Fruit fly (Drosophila melanogaster) whole organism, prepupa: ENCODE data around the gene MED15.
A peak's percentile ranks its signal among the peaks of the same experiment; 100 is the strongest.

Experiments
- CG10631 ChIP-seq: fragments of 200-800 bp; sonication (Bioruptor generic); optimal IDR thresholded peaks from 2 replicates; lab custom pipeline; 2016; ENCODE audit warnings: missing biosample characterization, missing genetic modification characterization
- CG10669 ChIP-seq: fragments of 200-800 bp; sonication (Bioruptor generic); optimal IDR thresholded peaks from 3 replicates; lab custom pipeline; 2018; ENCODE audit warnings: missing biosample characterization, mild to moderate bottlenecking, missing genetic modification characterization, moderate library complexity
- CG11294 ChIP-seq: fragments of 200-800 bp; sonication (Bioruptor generic); IDR thresholded peaks from 2 replicates; pipeline ENCODE4 v1.3.6; 2022; ENCODE audit warnings: missing biosample characterization, missing genetic modification characterization
- CG11902 ChIP-seq: fragments of 200-800 bp; sonication (Bioruptor generic); optimal IDR thresholded peaks from 3 replicates; lab custom pipeline; 2016; ENCODE audit warnings: missing biosample characterization, missing genetic modification characterization
- CG1621 ChIP-seq: fragments of 200-800 bp; sonication (Bioruptor generic); optimal IDR thresholded peaks from 3 replicates; lab custom pipeline; 2018; ENCODE audit warnings: missing biosample characterization, mild to moderate bottlenecking, missing genetic modification characterization
- CG16779 ChIP-seq: fragments of 200-800 bp; sonication (Bioruptor generic); optimal IDR thresholded peaks from 3 replicates; lab custom pipeline; 2017; ENCODE audit warnings: missing biosample characterization, mild to moderate bottlenecking, missing genetic modification characterization
- CG3032 ChIP-seq: fragments of 200-800 bp; optimal IDR thresholded peaks from 2 replicates; lab custom pipeline; 2019; ENCODE audit warnings: missing biosample characterization, mild to moderate bottlenecking, missing genetic modification characterization, moderate library complexity
- CG31627 ChIP-seq: fragments of 200-800 bp; sonication (Bioruptor generic); optimal IDR thresholded peaks from 3 replicates; lab custom pipeline; 2016; ENCODE audit warnings: missing biosample characterization, missing genetic modification characterization
- CG32006 ChIP-seq: fragments of 200-800 bp; sonication (Bioruptor generic); optimal IDR thresholded peaks from 3 replicates; lab custom pipeline; 2017; ENCODE audit warnings: missing biosample characterization, mild to moderate bottlenecking, missing genetic modification characterization
- CG34406 ChIP-seq: fragments of 200-800 bp; sonication (Bioruptor generic); optimal IDR thresholded peaks from 3 replicates; lab custom pipeline; 2016; ENCODE audit warnings: missing biosample characterization, missing genetic modification characterization
- CG3919 ChIP-seq: fragments of 200-800 bp; sonication (Bioruptor generic); optimal IDR thresholded peaks from 3 replicates; lab custom pipeline; 2016; ENCODE audit warnings: missing biosample characterization, missing genetic modification characterization
- CG6276 ChIP-seq: fragments of 200-800 bp; sonication (Bioruptor generic); optimal IDR thresholded peaks from 2 replicates; lab custom pipeline; 2017; ENCODE audit warnings: missing biosample characterization, mild to moderate bottlenecking, missing genetic modification characterization
- CG6808 ChIP-seq: fragments of 200-800 bp; sonication (Bioruptor generic); optimal IDR thresholded peaks from 3 replicates; lab custom pipeline; 2017; ENCODE audit warnings: missing biosample characterization, missing genetic modification characterization, mild to moderate bottlenecking, moderate library complexity, missing genetic modification reagents
- CG7368 ChIP-seq: fragments of 200-800 bp; sonication (Bioruptor generic); optimal IDR thresholded peaks from 3 replicates; lab custom pipeline; 2016; ENCODE audit warnings: missing biosample characterization, missing genetic modification characterization
- CG8119 ChIP-seq: fragments of 200-800 bp; sonication (Bioruptor generic); IDR thresholded peaks from 3 replicates; pipeline ENCODE4 v1.3.6; 2022; ENCODE audit warnings: missing biosample characterization, missing genetic modification characterization
- CG8632 ChIP-seq: fragments of 200-800 bp; sonication (Bioruptor generic); optimal IDR thresholded peaks from 3 replicates; lab custom pipeline; 2016; ENCODE audit warnings: missing biosample characterization, missing genetic modification characterization
- CG9139 ChIP-seq: fragments of 200-800 bp; sonication (Bioruptor generic); optimal IDR thresholded peaks from 3 replicates; lab custom pipeline; 2017; ENCODE audit warnings: missing biosample characterization, mild to moderate bottlenecking, missing genetic modification characterization
- Eip75B ChIP-seq: fragments of 200-800 bp; sonication (Bioruptor generic); optimal IDR thresholded peaks from 3 replicates; lab custom pipeline; 2016; ENCODE audit warnings: missing biosample characterization, missing genetic modification characterization
- Eip78C ChIP-seq: fragments of 200-800 bp; sonication (Bioruptor generic); peaks from one replicate; lab custom pipeline; 2016; ENCODE audit warnings: missing biosample characterization, missing genetic modification characterization
- Gug ChIP-seq: fragments of 200-800 bp; sonication (Bioruptor generic); IDR thresholded peaks from 2 replicates; pipeline ENCODE4 v1.3.6; 2022; ENCODE audit warnings: missing biosample characterization, missing genetic modification characterization
- Hr38 ChIP-seq: sonication (Bioruptor generic); optimal IDR thresholded peaks from 2 replicates; lab custom pipeline; 2016; ENCODE audit warnings: missing biosample characterization, missing genetic modification characterization
- Hr39 ChIP-seq: fragments of 200-800 bp; sonication (Bioruptor generic); optimal IDR thresholded peaks from 2 replicates; lab custom pipeline; 2016; ENCODE audit warnings: missing biosample characterization, missing genetic modification characterization
- Met ChIP-seq: fragments of 200-800 bp; sonication (Bioruptor generic); optimal IDR thresholded peaks from 3 replicates; lab custom pipeline; 2016; ENCODE audit warnings: missing biosample characterization, missing genetic modification characterization
- OdsH ChIP-seq: fragments of 200-800 bp; sonication (Bioruptor generic); optimal IDR thresholded peaks from 3 replicates; lab custom pipeline; 2016; ENCODE audit warnings: missing biosample characterization, missing genetic modification characterization
- Smox ChIP-seq: fragments of 200-800 bp; sonication (Bioruptor generic); optimal IDR thresholded peaks from 3 replicates; lab custom pipeline; 2016; ENCODE audit warnings: missing biosample characterization, missing genetic modification characterization
- Sox102F ChIP-seq: fragments of 200-800 bp; sonication (Bioruptor generic); optimal IDR thresholded peaks from 2 replicates; lab custom pipeline; 2016; ENCODE audit warnings: missing biosample characterization, mild to moderate bottlenecking, missing genetic modification characterization
- Sox14 ChIP-seq: fragments of 200-800 bp; sonication (Bioruptor generic); optimal IDR thresholded peaks from 3 replicates; lab custom pipeline; 2016; ENCODE audit warnings: missing biosample characterization, missing genetic modification characterization
- Sox15 ChIP-seq: fragments of 200-800 bp; sonication (Bioruptor generic); optimal IDR thresholded peaks from 3 replicates; lab custom pipeline; 2016; ENCODE audit warnings: missing biosample characterization, missing genetic modification characterization
- acj6 ChIP-seq: fragments of 200-800 bp; sonication (Bioruptor generic); optimal IDR thresholded peaks from 3 replicates; lab custom pipeline; 2016; ENCODE audit warnings: missing biosample characterization, missing genetic modification characterization
- cyc ChIP-seq: fragments of 200-800 bp; sonication (Bioruptor generic); optimal IDR thresholded peaks from 3 replicates; lab custom pipeline; 2016; ENCODE audit warnings: missing biosample characterization, missing genetic modification characterization
- dac ChIP-seq: fragments of 200-800 bp; sonication (Bioruptor generic); optimal IDR thresholded peaks from 2 replicates; lab custom pipeline; 2017; ENCODE audit warnings: missing biosample characterization, mild to moderate bottlenecking, missing genetic modification characterization
- dsx ChIP-seq: fragments of 200-800 bp; optimal IDR thresholded peaks from 3 replicates; lab custom pipeline; 2019; ENCODE audit warnings: missing biosample characterization, mild to moderate bottlenecking, missing genetic modification characterization, moderate library complexity; ENCODE audit not compliant: poor library complexity, severe bottlenecking
- fkh ChIP-seq: fragments of 200-800 bp; sonication (Bioruptor generic); optimal IDR thresholded peaks from 3 replicates; lab custom pipeline; 2017; ENCODE audit warnings: missing biosample characterization, mild to moderate bottlenecking, missing genetic modification characterization, moderate library complexity
- lz ChIP-seq: fragments of 200-800 bp; sonication (Bioruptor generic); optimal IDR thresholded peaks from 3 replicates; lab custom pipeline; 2016; ENCODE audit warnings: missing biosample characterization, missing genetic modification characterization
- pdm3 ChIP-seq: fragments of 200-800 bp; sonication (Bioruptor generic); optimal IDR thresholded peaks from 3 replicates; lab custom pipeline; 2016; ENCODE audit warnings: missing biosample characterization, missing genetic modification characterization
- salr ChIP-seq, 2 experiments: fragments of 200-800 bp; sonication (Bioruptor generic); optimal IDR thresholded peaks; 3 replicates each; lab custom pipeline; 2016 to 2018; ENCODE audit warnings: missing biosample characterization in 2 of 2, missing genetic modification characterization in 2 of 2, mild to moderate bottlenecking in 1 of 2
- spab ChIP-seq: fragments of 200-800 bp; sonication (Bioruptor generic); optimal IDR thresholded peaks from 2 replicates; lab custom pipeline; 2017; ENCODE audit warnings: missing biosample characterization, mild to moderate bottlenecking, missing genetic modification characterization, missing genetic modification reagents
- ss ChIP-seq, 2 experiments: fragments of 200-800 bp; sonication (Bioruptor generic); optimal IDR thresholded peaks; 2 replicates in 1 of 2; 3 replicates in 1 of 2; lab custom pipeline; 2017 to 2018; ENCODE audit warnings: mild to moderate bottlenecking in 2 of 2, missing biosample characterization in 2 of 2, missing genetic modification characterization in 2 of 2, moderate library complexity in 1 of 2
- svp ChIP-seq: fragments of 200-800 bp; sonication (Bioruptor generic); peaks from one replicate; lab custom pipeline; 2016; ENCODE audit warnings: missing biosample characterization, missing genetic modification characterization
- vri ChIP-seq: fragments of 200-800 bp; sonication (Bioruptor generic); optimal IDR thresholded peaks from 3 replicates; lab custom pipeline; 2016; ENCODE audit warnings: missing biosample characterization, mild to moderate bottlenecking, missing genetic modification characterization

Gene MED15

dm6 chr2L:485825-486240, 13.0 kb downstream of the MED15 start (continued):
- TF ChIP-seq CG31627 (GFP tag; lab: Kevin White, UChicago) (peak; percentile 58), Sox15 (GFP tag; lab: Kevin White, UChicago) (peak; percentile 42), CG7368 (GFP tag; lab: Kevin White, UChicago) (peak; percentile 83), OdsH (GFP tag; lab: Kevin White, UChicago) (peak; percentile 60), Eip75B (GFP tag; lab: Kevin White, UChicago) (peak; percentile 87), CG1621 (tag; lab: Kevin White, UChicago) (peak; percentile 81), CG10669 (peak; percentile 80), vri (GFP tag; lab: Kevin White, UChicago) (peak; percentile 93), cyc (peak; percentile 72), CG11902 (GFP tag; lab: Kevin White, UChicago) (peak; percentile 25), ss (GFP tag; optimal IDR thresholded peaks at IDR 0.05; lab: Kevin White, UChicago) (peak; percentile 89 to 95), CG9139 (GFP tag; lab: Kevin White, UChicago) (peak; percentile 91), CG34406 (GFP tag; lab: Kevin White, UChicago) (peak; percentile 82), Gug (GFP tag; lab: Robert Waterston, UW) (peak; percentile 39; the same call in 1 of the 2 replicates), Hr39 (peak; percentile 72), Eip78C (GFP tag; lab: Kevin White, UChicago) (peak; percentile 96), pdm3 (GFP tag; lab: Kevin White, UChicago) (peak; percentile 83), CG8632 (GFP tag; lab: Kevin White, UChicago) (peak; percentile 82), CG11294 (GFP tag; lab: Robert Waterston, UW) (peak; percentile 40; the same call in 1 of the 2 replicates), Sox14 (GFP tag; lab: Kevin White, UChicago) (peak; percentile 90), dac (peak; percentile 31), Met (GFP tag; lab: Kevin White, UChicago) (peak; percentile 87), CG6808 (peak; percentile 84), Smox (GFP tag; lab: Kevin White, UChicago) (peak; percentile 81), CG6276 (peak; percentile 60), acj6 (GFP tag; lab: Kevin White, UChicago) (peak; percentile 76), CG3919 (peak; percentile 80), salr (GFP tag; optimal IDR thresholded peaks at IDR 0.05; lab: Kevin White, UChicago) (peak; percentile 55 to 67), CG3032 (peak; percentile 51), CG16779 (tag; lab: Kevin White, UChicago) (peak; percentile 79), CG8119 (GFP tag; lab: Robert Waterston, UW) (peak; percentile 55; the same call in 2 of the 3 replicates), CG10631 (GFP tag; lab: Kevin White, UChicago) (peak; percentile 90), svp (peak; percentile 95), Sox102F (GFP tag; lab: Kevin White, UChicago) (peak; percentile 88), dsx (GFP tag; lab: Kevin White, UChicago) (peak; percentile 88), lz (GFP tag; lab: Kevin White, UChicago) (peak; percentile 76), CG32006 (GFP tag; lab: Kevin White, UChicago) (peak; percentile 64)

- TF ChIP-seq spab (GFP tag; lab: Kevin White, UChicago) (no peak), Gug (GFP tag; lab: Robert Waterston, UW) (no peak), CG32006 (GFP tag; lab: Kevin White, UChicago) (no peak), svp (peak; percentile 91), Hr38 (no peak), CG34406 (GFP tag; lab: Kevin White, UChicago) (no peak), fkh (GFP tag; lab: Kevin White, UChicago) (no peak)
Measured at dm6 chr2L:487171-487570, 14.4 kb downstream of the MED15 start.
